Worm (Caenorhabditis elegans) whole organism, L1 larva: ENCODE results near the gene tra-2.
A peak's percentile ranks its signal among the peaks of the same experiment; 100 is the strongest.

Experiments
- C04F5.9 ChIP-seq: sonication (generic microtip); optimal IDR thresholded peaks from 2 replicates; lab custom pipeline; 2016; ENCODE audit warnings: missing genetic modification characterization, missing compliant biosample characterization
- C34B4.2 ChIP-seq: sonication (generic microtip); optimal IDR thresholded peaks from 2 replicates; lab custom pipeline; 2017; ENCODE audit warnings: mild to moderate bottlenecking, missing genetic modification characterization, missing compliant biosample characterization
- Y116A8C.19 ChIP-seq: sonication (generic microtip); optimal IDR thresholded peaks from 2 replicates; lab custom pipeline; 2016; ENCODE audit warnings: missing compliant biosample characterization, missing genetic modification characterization, borderline replicate concordance
- aly-2 ChIP-seq: fragments of 150-350 bp; optimal IDR thresholded peaks from 2 replicates; lab custom pipeline; 2014; ENCODE audit warnings: missing biosample characterization, missing genetic modification characterization
- blmp-1 ChIP-seq: fragments of 150-350 bp; optimal IDR thresholded peaks from 2 replicates; lab custom pipeline; 2014; ENCODE audit warnings: missing biosample characterization, missing genetic modification characterization
- ceh-82 ChIP-seq, 3 experiments: fragments of 150-350 bp in 1 of 3; sonication (generic microtip) in 2 of 3; optimal IDR thresholded peaks; 2 replicates each; lab custom pipeline; 2014 to 2017; ENCODE audit warnings: missing biosample characterization in 3 of 3, missing genetic modification characterization in 3 of 3
- ceh-90 ChIP-seq: sonication (generic microtip); optimal IDR thresholded peaks from 2 replicates; lab custom pipeline; 2016; ENCODE audit warnings: missing genetic modification characterization, missing compliant biosample characterization
- dpl-1 ChIP-seq, 3 experiments: fragments of 150-350 bp in 2 of 3; sonication (generic microtip) in 1 of 3; optimal IDR thresholded peaks; 2 replicates each; lab custom pipeline; 2014 to 2017; ENCODE audit warnings: missing biosample characterization in 3 of 3, missing genetic modification characterization in 3 of 3, missing genetic modification reagents in 3 of 3
- efl-1 ChIP-seq, 4 experiments: fragments of 150-350 bp; optimal IDR thresholded peaks in 3 of 4; peaks in 1 of 4; 1 replicate in 1 of 4; 2 replicates in 3 of 4; lab custom pipeline; 2014; ENCODE audit warnings: missing biosample characterization in 2 of 4, missing genetic modification characterization in 2 of 4, missing genetic modification reagents in 2 of 4
- egl-27 ChIP-seq, 2 experiments: fragments of 150-350 bp in 1 of 2; sonication (generic microtip); optimal IDR thresholded peaks; 3 replicates each; lab custom pipeline; 2017 to 2018; ENCODE audit warnings: missing biosample characterization in 2 of 2, missing genetic modification characterization in 2 of 2, missing genetic modification reagents in 2 of 2
- elt-2 ChIP-seq: sonication (generic microtip); optimal IDR thresholded peaks from 2 replicates; lab custom pipeline; 2016; ENCODE audit warnings: missing genetic modification characterization, mild to moderate bottlenecking, inconsistent platforms, missing compliant biosample characterization, missing genetic modification reagents
- fkh-4 ChIP-seq: sonication (generic microtip); optimal IDR thresholded peaks from 2 replicates; lab custom pipeline; 2016; ENCODE audit warnings: missing compliant biosample characterization, missing genetic modification characterization, borderline replicate concordance
- grh-1 ChIP-seq: fragments of 200-800 bp; sonication (Bioruptor generic); IDR thresholded peaks from 2 replicates; pipeline ENCODE4 v1.3.6; 2022; ENCODE audit warnings: missing genetic modification reagents, missing genetic modification characterization, missing compliant biosample characterization
- hlh-17 ChIP-seq: fragments of 200-800 bp; sonication (Bioruptor generic); optimal IDR thresholded peaks from 2 replicates; lab custom pipeline; 2018; ENCODE audit warnings: missing genetic modification characterization, mild to moderate bottlenecking, missing compliant biosample characterization, moderate library complexity, borderline replicate concordance
- hlh-4 ChIP-seq: sonication (generic microtip); optimal IDR thresholded peaks from 2 replicates; lab custom pipeline; 2016; ENCODE audit warnings: mild to moderate bottlenecking, missing genetic modification characterization, missing compliant biosample characterization
- isw-1 ChIP-seq: fragments of 200-800 bp; sonication (Bioruptor generic); IDR thresholded peaks from 2 replicates; pipeline ENCODE4 v1.3.6; 2022; ENCODE audit warnings: missing genetic modification characterization, missing compliant biosample characterization
- lin-15B ChIP-seq: fragments of 150-350 bp; sonication (generic microtip); optimal IDR thresholded peaks from 3 replicates; lab custom pipeline; 2014; ENCODE audit warnings: missing biosample characterization, missing genetic modification characterization
- lir-3 ChIP-seq: sonication (generic microtip); optimal IDR thresholded peaks from 2 replicates; lab custom pipeline; 2016; ENCODE audit warnings: mild to moderate bottlenecking, missing genetic modification characterization, moderate library complexity, missing compliant biosample characterization; ENCODE audit not compliant: poor library complexity
- mdl-1 ChIP-seq, 2 experiments: fragments of 150-350 bp; optimal IDR thresholded peaks; 2 replicates each; lab custom pipeline; 2014 to 2017; ENCODE audit warnings: missing biosample characterization in 2 of 2, missing genetic modification characterization in 2 of 2, inconsistent platforms in 1 of 2
- nhr-12 ChIP-seq: sonication (generic microtip); optimal IDR thresholded peaks from 2 replicates; lab custom pipeline; 2017; ENCODE audit warnings: missing biosample characterization, missing genetic modification characterization
- nhr-19 ChIP-seq: fragments of 200-800 bp; sonication (Bioruptor generic); conservative IDR thresholded peaks from 2 replicates; pipeline ENCODE4 v1.3.6; 2022; ENCODE audit warnings: missing genetic modification characterization, missing compliant biosample characterization
- nhr-237 ChIP-seq: fragments of 150-350 bp; optimal IDR thresholded peaks from 2 replicates; lab custom pipeline; 2014; ENCODE audit warnings: missing biosample characterization, missing genetic modification characterization
- nhr-28 ChIP-seq: fragments of 150-350 bp; optimal IDR thresholded peaks from 2 replicates; lab custom pipeline; 2014; ENCODE audit warnings: missing biosample characterization, missing genetic modification characterization
- nhr-47 ChIP-seq: sonication (generic microtip); optimal IDR thresholded peaks from 2 replicates; lab custom pipeline; 2016; ENCODE audit warnings: mild to moderate bottlenecking, missing genetic modification characterization, moderate library complexity, missing compliant biosample characterization
- nhr-71 ChIP-seq: sonication (generic microtip); optimal IDR thresholded peaks from 2 replicates; lab custom pipeline; 2016; ENCODE audit warnings: mild to moderate bottlenecking, missing genetic modification characterization, moderate library complexity, missing compliant biosample characterization
- nhr-76 ChIP-seq: sonication (generic microtip); optimal IDR thresholded peaks from 2 replicates; lab custom pipeline; 2017; ENCODE audit warnings: missing biosample characterization, missing genetic modification characterization
- nhr-84 ChIP-seq: sonication (generic microtip); optimal IDR thresholded peaks from 2 replicates; lab custom pipeline; 2017; ENCODE audit warnings: missing biosample characterization, missing genetic modification characterization
- nhr-90 ChIP-seq: sonication (generic microtip); optimal IDR thresholded peaks from 2 replicates; lab custom pipeline; 2016; ENCODE audit warnings: mild to moderate bottlenecking, missing genetic modification characterization, missing compliant biosample characterization; ENCODE audit not compliant: poor library complexity
- pqm-1 ChIP-seq: sonication (generic microtip); optimal IDR thresholded peaks from 3 replicates; lab custom pipeline; 2017; ENCODE audit warnings: missing biosample characterization, missing genetic modification characterization
- skn-1 ChIP-seq: fragments of 150-350 bp; optimal IDR thresholded peaks from 2 replicates; lab custom pipeline; 2014; ENCODE audit warnings: missing biosample characterization, missing genetic modification characterization
- snu-23 ChIP-seq: sonication (generic microtip); optimal IDR thresholded peaks from 2 replicates; lab custom pipeline; 2016; ENCODE audit warnings: missing genetic modification characterization, missing compliant biosample characterization
- sox-4 ChIP-seq: sonication (generic microtip); optimal IDR thresholded peaks from 2 replicates; lab custom pipeline; 2016; ENCODE audit warnings: missing genetic modification characterization, missing compliant biosample characterization
- swsn-7 ChIP-seq: sonication (generic microtip); optimal IDR thresholded peaks from 2 replicates; lab custom pipeline; 2016; ENCODE audit warnings: missing genetic modification characterization, missing compliant biosample characterization
- unc-130 ChIP-seq: fragments of 150-350 bp; optimal IDR thresholded peaks from 2 replicates; lab custom pipeline; 2017; ENCODE audit warnings: missing biosample characterization, missing genetic modification characterization, inconsistent platforms
- unc-30 ChIP-seq: sonication (generic microtip); optimal IDR thresholded peaks from 2 replicates; lab custom pipeline; 2017; ENCODE audit warnings: missing biosample characterization, missing genetic modification characterization
- unc-98 ChIP-seq: fragments of 200-800 bp; sonication (Bioruptor generic); IDR thresholded peaks from 2 replicates; pipeline ENCODE4 v1.3.6; 2022; ENCODE audit warnings: missing genetic modification characterization, missing compliant biosample characterization
- xbp-1 ChIP-seq: sonication (generic microtip); optimal IDR thresholded peaks from 2 replicates; lab custom pipeline; 2016; ENCODE audit warnings: missing genetic modification characterization, missing compliant biosample characterization
- zag-1 ChIP-seq: fragments of 150-350 bp; optimal IDR thresholded peaks from 2 replicates; lab custom pipeline; 2014; ENCODE audit warnings: missing biosample characterization, missing genetic modification characterization
- zip-4 ChIP-seq: fragments of 200-800 bp; sonication (Bioruptor generic); optimal IDR thresholded peaks from 2 replicates; lab custom pipeline; 2018; ENCODE audit warnings: mild to moderate bottlenecking, missing genetic modification characterization, moderate library complexity, missing compliant biosample characterization
- ztf-11 ChIP-seq, 2 experiments: sonication (generic microtip); optimal IDR thresholded peaks; 2 replicates each; lab custom pipeline; 2016 to 2017; ENCODE audit warnings: missing genetic modification characterization in 2 of 2, missing biosample characterization in 1 of 2, missing compliant biosample characterization in 1 of 2
- ztf-4 ChIP-seq: fragments of 150-350 bp; optimal IDR thresholded peaks from 2 replicates; lab custom pipeline; 2014; ENCODE audit warnings: missing biosample characterization, missing genetic modification characterization

Gene tra-2

ce11 chrII:6967618-6968017 is 2.1 kb upstream of the tra-2 start, which contains the start of gene eif-2Bgamma (continued):
- peak; percentile 16 for TF ChIP-seq C04F5.9 (tag; lab: Kevin White, UChicago)
- peak; percentile 45 to 59 for TF ChIP-seq efl-1 (optimal IDR thresholded peaks at IDR 0.05; lab: Kevin White, UChicago)
- peak; percentile 51 to 95 for TF ChIP-seq efl-1 (GFP tag; optimal IDR thresholded peaks at IDR 0.05 in 1 of 2; lab: Kevin White, UChicago)
- peak; percentile 7 for TF ChIP-seq nhr-71 (tag; lab: Kevin White, UChicago)

ce11 chrII:6958136-6958535 is 7.3 kb downstream of the tra-2 start:
- TF ChIP-seq nhr-12 (tag; lab: Kevin White, UChicago) = no peak
- TF ChIP-seq skn-1 (tag; lab: Kevin White, UChicago) = no peak
- no peak for TF ChIP-seq swsn-7 (tag; lab: Kevin White, UChicago)
- TF ChIP-seq nhr-90 (tag; lab: Kevin White, UChicago) = no peak
- no peak for TF ChIP-seq nhr-19 (GFP tag; lab: Robert Waterston, UW)
- no peak for TF ChIP-seq pqm-1 (tag; lab: Kevin White, UChicago)

- TF ChIP-seq nhr-76 (tag; lab: Kevin White, UChicago) (no peak), mdl-1 (tag; optimal IDR thresholded peaks at IDR 0.05; lab: Kevin White, UChicago) (no peak), swsn-7 (tag; lab: Kevin White, UChicago) (no peak), C34B4.2 (tag; lab: Kevin White, UChicago) (no peak), ztf-4 (tag; lab: Kevin White, UChicago) (peak; percentile 10), unc-130 (no peak), aly-2 (peak; percentile 7)
These were observed 10.3 kb downstream of the tra-2 start for ce11 chrII:6955084-6955697.

ce11 chrII:6951250-6951806 is 14.1 kb downstream of the tra-2 start, which contains the start of the genes malt-1 and ceh-38:
Gene malt-1 (minus strand): TSS chrII:6951300.
Gene ceh-38 (plus strand): TSS chrII:6951526.
- peak; percentile 93 for TF ChIP-seq xbp-1 (tag; lab: Kevin White, UChicago)
- peak; percentile 89 for TF ChIP-seq isw-1 (GFP tag; lab: Robert Waterston, UW)
- TF ChIP-seq sox-4 (tag; lab: Kevin White, UChicago) = peak; percentile 76
- TF ChIP-seq nhr-28 = no peak
- TF ChIP-seq swsn-7 (tag; lab: Kevin White, UChicago) = peak; percentile 95
- TF ChIP-seq hlh-17 (GFP tag; lab: Kevin White, UChicago) = no peak
- TF ChIP-seq elt-2 = peak; percentile 86
- peak; percentile 96 for TF ChIP-seq nhr-47 (tag; lab: Kevin White, UChicago)
- TF ChIP-seq fkh-4 (tag; lab: Kevin White, UChicago) = peak; percentile 67
- peak; percentile 76 to 85 (median 84) for TF ChIP-seq dpl-1 (GFP tag; optimal IDR thresholded peaks at IDR 0.05; lab: Kevin White, UChicago)
- peak; percentile 81 to 94 (median 84) for TF ChIP-seq ceh-82 (tag; optimal IDR thresholded peaks at IDR 0.05; lab: Kevin White, UChicago)
- TF ChIP-seq C34B4.2 (tag; lab: Kevin White, UChicago) = no peak
- TF ChIP-seq ceh-90 (tag; lab: Kevin White, UChicago) = peak; percentile 45
- peak; percentile 90 for TF ChIP-seq nhr-237 (tag; lab: Kevin White, UChicago)
- TF ChIP-seq lir-3 (tag; lab: Kevin White, UChicago) = peak; percentile 87
- peak; percentile 98 for TF ChIP-seq snu-23 (GFP tag; lab: Kevin White, UChicago)
- no peak for TF ChIP-seq hlh-4
- TF ChIP-seq Y116A8C.19 (tag; lab: Kevin White, UChicago) = no peak
- peak in 1 of 2 experiments; percentile 87 for TF ChIP-seq ztf-11 (tag; optimal IDR thresholded peaks at IDR 0.05; lab: Kevin White, UChicago)
- TF ChIP-seq nhr-84 (tag; lab: Kevin White, UChicago) = no peak
- TF ChIP-seq zag-1 (tag; lab: Kevin White, UChicago) = peak; percentile 96
- TF ChIP-seq lin-15B (tag; lab: Kevin White, UChicago) = peak; percentile 74
- peak; percentile 71 for TF ChIP-seq aly-2
- peak; percentile 51 for TF ChIP-seq unc-30 (tag; lab: Kevin White, UChicago)
- 0 out of 2 replicates have a peak, but pooled peaks have one; percentile 4 for TF ChIP-seq unc-98
- peak; percentile 65 to 82 for TF ChIP-seq egl-27 (tag; optimal IDR thresholded peaks at IDR 0.05; lab: Kevin White, UChicago)
- TF ChIP-seq blmp-1 (tag; lab: Kevin White, UChicago) = peak; percentile 86
- TF ChIP-seq skn-1 (tag; lab: Kevin White, UChicago) = peak; percentile 93
- TF ChIP-seq nhr-12 (tag; lab: Kevin White, UChicago) = no peak
- TF ChIP-seq mdl-1 (tag; optimal IDR thresholded peaks at IDR 0.05; lab: Kevin White, UChicago) = peak; percentile 77 to 97
- TF ChIP-seq grh-1 = peak; percentile 76
- peak; percentile 98 for TF ChIP-seq nhr-71 (tag; lab: Kevin White, UChicago)
- peak; percentile 90 to 94 for TF ChIP-seq efl-1 (optimal IDR thresholded peaks at IDR 0.05; lab: Kevin White, UChicago)
- TF ChIP-seq efl-1 (GFP tag; optimal IDR thresholded peaks at IDR 0.05 in 1 of 2; lab: Kevin White, UChicago) = peak; percentile 77 to 98
- TF ChIP-seq zip-4 (GFP tag; lab: Kevin White, UChicago) = peak; percentile 66
- TF ChIP-seq C04F5.9 (tag; lab: Kevin White, UChicago) = peak; percentile 99
